Worm (Caenorhabditis elegans) whole organism, young adult: ENCODE measurements around the gene ugt-67.

Experiments used
- ama-1 ChIP-seq, 3 experiments: fragments of 150-350 bp in 1 of 3; sonication (generic microtip) in 2 of 3; optimal IDR thresholded peaks; 2 replicates each; lab custom pipeline; 2014 to 2018; ENCODE audit warnings: missing biosample characterization in 2 of 3, missing genetic modification characterization in 2 of 3, missing genetic modification reagents in 2 of 3
- madf-3 ChIP-seq: fragments of 200-800 bp; sonication (Bioruptor generic); IDR thresholded peaks from 2 replicates; pipeline ENCODE4 v1.3.6; 2022; ENCODE audit warnings: missing genetic modification reagents, missing genetic modification characterization, missing compliant biosample characterization
- nhr-120 ChIP-seq: fragments of 200-800 bp; sonication (Bioruptor generic); IDR thresholded peaks from 2 replicates; pipeline ENCODE4 v1.3.6; 2022; ENCODE audit warnings: missing genetic modification characterization, missing compliant biosample characterization
- unc-62 ChIP-seq: fragments of 150-350 bp; optimal IDR thresholded peaks from 2 replicates; lab custom pipeline; 2014; ENCODE audit warnings: missing biosample characterization, missing genetic modification reagents, missing genetic modification characterization
- zfh-2 ChIP-seq: fragments of 200-800 bp; sonication (Bioruptor generic); conservative IDR thresholded peaks from 2 replicates; pipeline ENCODE4 v1.3.6; 2022; ENCODE audit warnings: missing genetic modification reagents, missing genetic modification characterization, missing compliant biosample characterization
- zim-3 ChIP-seq: sonication (generic microtip); optimal IDR thresholded peaks from 2 replicates; lab custom pipeline; 2017; ENCODE audit warnings: mild to moderate bottlenecking, missing genetic modification characterization, moderate library complexity, missing compliant biosample characterization

DNA sequence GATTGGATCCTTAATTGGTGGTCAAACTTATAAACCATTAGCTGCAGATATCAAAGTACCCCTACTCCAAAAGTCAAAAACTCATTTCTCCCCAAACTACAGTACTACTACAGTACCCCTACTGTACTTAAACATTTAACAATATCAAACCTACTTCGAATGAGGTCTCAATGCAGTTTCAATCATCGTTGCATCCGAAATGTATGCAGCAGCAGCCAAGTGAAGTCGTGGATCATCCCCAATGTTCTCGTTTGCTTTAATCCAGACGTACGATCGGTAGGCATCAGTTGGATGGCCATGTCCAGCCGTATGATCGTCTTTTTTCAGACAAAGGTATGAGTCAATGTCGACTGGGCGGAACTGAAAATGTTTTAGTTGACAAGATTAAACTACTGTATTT lies 43.6 kb upstream of the ugt-67 start:
- TF ChIP-seq zfh-2 (no peak), ama-1 (optimal IDR thresholded peaks at IDR 0.05; lab: Kevin White, UChicago) (no peak), ama-1 (GFP tag; optimal IDR thresholded peaks at IDR 0.05; lab: Kevin White, UChicago) (no peak), unc-62 (no peak), zim-3 (tag; lab: Kevin White, UChicago) (no peak), nhr-120 (GFP tag; lab: Robert Waterston, UW) (no peak), madf-3 (GFP tag; lab: Robert Waterston, UW) (no peak)
